Worm (Caenorhabditis elegans) whole organism, L4 larva: ENCODE measurements around the gene Y49F6B.19.

Experiments used
- F44E2.7 ChIP-seq: fragments of 200-800 bp; sonication (Bioruptor generic); IDR thresholded peaks from 2 replicates; pipeline ENCODE4 v2.1.2; 2022; ENCODE audit warnings: missing genetic modification characterization, missing compliant biosample characterization
- F49E8.2 ChIP-seq: sonication (generic microtip); optimal IDR thresholded peaks from 2 replicates; lab custom pipeline; 2016; ENCODE audit warnings: missing compliant biosample characterization, mild to moderate bottlenecking, missing genetic modification characterization, borderline replicate concordance
- R02D3.7 ChIP-seq: fragments of 150-350 bp; sonication (generic microtip); optimal IDR thresholded peaks from 3 replicates; lab custom pipeline; 2014; ENCODE audit warnings: missing biosample characterization, missing genetic modification characterization
- T20F7.1 ChIP-seq: fragments of 200-800 bp; sonication (Bioruptor generic); optimal IDR thresholded peaks from 2 replicates; lab custom pipeline; 2018; ENCODE audit warnings: mild to moderate bottlenecking, missing genetic modification characterization, missing compliant biosample characterization
- T26A8.4 ChIP-seq: fragments of 200-800 bp; sonication (Bioruptor generic); IDR thresholded peaks from 2 replicates; pipeline ENCODE4 v1.3.6; 2022; ENCODE audit warnings: missing genetic modification characterization, missing compliant biosample characterization
- Y105C5A.15 ChIP-seq: fragments of 200-800 bp; sonication (Bioruptor generic); IDR thresholded peaks from 2 replicates; pipeline ENCODE4 v1.3.6; 2022; ENCODE audit warnings: missing genetic modification characterization, missing compliant biosample characterization
- aha-1 ChIP-seq: fragments of 150-350 bp; peaks from one replicate; lab custom pipeline; 2014; ENCODE audit warnings: missing biosample characterization, missing genetic modification characterization
- ama-1 ChIP-seq: fragments of 150-350 bp; optimal IDR thresholded peaks from 2 replicates; lab custom pipeline; 2014; ENCODE audit warnings: inconsistent platforms, mixed read lengths
- ceh-32 ChIP-seq: sonication (generic microtip); optimal IDR thresholded peaks from 2 replicates; lab custom pipeline; 2016; ENCODE audit warnings: mild to moderate bottlenecking, missing genetic modification characterization, missing compliant biosample characterization; ENCODE audit not compliant: poor library complexity
- cey-2 ChIP-seq: sonication (generic microtip); optimal IDR thresholded peaks from 3 replicates; lab custom pipeline; 2017; ENCODE audit warnings: missing genetic modification characterization, mild to moderate bottlenecking, missing compliant biosample characterization, antibody characterized with exemption, borderline replicate concordance; ENCODE audit not compliant: insufficient read depth
- ctbp-1 ChIP-seq: fragments of 200-800 bp; sonication (Bioruptor generic); IDR thresholded peaks from 2 replicates; pipeline ENCODE4 v1.3.6; 2022; ENCODE audit warnings: missing genetic modification reagents, missing genetic modification characterization, missing compliant biosample characterization
- daf-12 ChIP-seq: fragments of 150-350 bp; optimal IDR thresholded peaks from 2 replicates; lab custom pipeline; 2014; ENCODE audit warnings: missing biosample characterization, missing genetic modification reagents, missing genetic modification characterization
- daf-16 ChIP-seq, 3 experiments: sonication (generic microtip); optimal IDR thresholded peaks; 2 replicates each; lab custom pipeline; 2016 to 2017; ENCODE audit warnings: missing genetic modification characterization in 3 of 3, missing genetic modification reagents in 3 of 3, mild to moderate bottlenecking in 2 of 3, missing compliant biosample characterization in 2 of 3, missing biosample characterization in 1 of 3, moderate library complexity in 1 of 3
- daf-8 ChIP-seq: fragments of 200-800 bp; sonication (Bioruptor generic); IDR thresholded peaks from 2 replicates; pipeline ENCODE4 v1.3.6; 2022; ENCODE audit warnings: missing genetic modification characterization, missing compliant biosample characterization
- dmd-9 ChIP-seq: fragments of 200-800 bp; sonication (Bioruptor generic); IDR thresholded peaks from 2 replicates; pipeline ENCODE4 v1.3.6; 2022; ENCODE audit warnings: missing genetic modification reagents, missing genetic modification characterization, missing compliant biosample characterization
- dpl-1 ChIP-seq: fragments of 150-350 bp; optimal IDR thresholded peaks from 2 replicates; lab custom pipeline; 2014; ENCODE audit warnings: missing biosample characterization, missing genetic modification reagents, missing genetic modification characterization
- duxl-1 ChIP-seq: sonication (generic microtip); optimal IDR thresholded peaks from 2 replicates; lab custom pipeline; 2016; ENCODE audit warnings: mild to moderate bottlenecking, missing genetic modification characterization, moderate library complexity, missing compliant biosample characterization; ENCODE audit not compliant: poor library complexity
- egl-43 ChIP-seq: fragments of 200-800 bp; sonication (Bioruptor generic); IDR thresholded peaks from 2 replicates; pipeline ENCODE4 v1.3.6; 2022; ENCODE audit warnings: missing genetic modification reagents, missing genetic modification characterization, missing compliant biosample characterization
- fos-1 ChIP-seq: fragments of 150-350 bp; optimal IDR thresholded peaks from 2 replicates; lab custom pipeline; 2014; ENCODE audit warnings: missing biosample characterization, missing genetic modification characterization
- hif-1 ChIP-seq, 2 experiments: sonication (generic microtip); optimal IDR thresholded peaks; 2 replicates each; lab custom pipeline; 2016 to 2017; ENCODE audit warnings: missing compliant biosample characterization in 2 of 2, missing genetic modification characterization in 2 of 2, missing genetic modification reagents in 2 of 2, missing genotype in 2 of 2, mild to moderate bottlenecking in 1 of 2
- hlh-11 ChIP-seq: fragments of 200-800 bp; sonication (Bioruptor generic); optimal IDR thresholded peaks from 2 replicates; lab custom pipeline; 2018; ENCODE audit warnings: mild to moderate bottlenecking, missing genetic modification characterization, missing compliant biosample characterization
- hmg-1.1 ChIP-seq: fragments of 200-800 bp; sonication (Bioruptor generic); IDR thresholded peaks from 2 replicates; pipeline ENCODE4 v1.3.6; 2022; ENCODE audit warnings: missing genetic modification reagents, missing genetic modification characterization, missing compliant biosample characterization
- lin-13 ChIP-seq: fragments of 150-350 bp; optimal IDR thresholded peaks from 2 replicates; lab custom pipeline; 2014; ENCODE audit warnings: missing biosample characterization, missing genetic modification reagents, missing genetic modification characterization
- lin-29 ChIP-seq: fragments of 200-800 bp; sonication (Bioruptor generic); IDR thresholded peaks from 2 replicates; pipeline ENCODE4 v1.3.6; 2022; ENCODE audit warnings: missing genetic modification reagents, missing genetic modification characterization, missing compliant biosample characterization
- lir-3 ChIP-seq: sonication (generic microtip); optimal IDR thresholded peaks from 2 replicates; lab custom pipeline; 2016; ENCODE audit warnings: mild to moderate bottlenecking, missing genetic modification characterization, missing compliant biosample characterization
- lsy-2 ChIP-seq, 2 experiments: fragments of 150-350 bp in 1 of 2; sonication (generic microtip) in 1 of 2; optimal IDR thresholded peaks; 2 replicates each; lab custom pipeline; 2014 to 2017; ENCODE audit warnings: missing biosample characterization in 2 of 2, missing genetic modification characterization in 2 of 2
- madf-5 ChIP-seq, 2 experiments: fragments of 200-800 bp; sonication (Bioruptor generic); IDR thresholded peaks; 2 replicates each; pipeline ENCODE4 v1.3.6; 2022; ENCODE audit warnings: missing compliant biosample characterization in 2 of 2, missing genetic modification characterization in 2 of 2
- madf-9 ChIP-seq: fragments of 200-800 bp; sonication (Bioruptor generic); conservative IDR thresholded peaks from 2 replicates; pipeline ENCODE4 v1.3.6; 2022; ENCODE audit warnings: missing genetic modification reagents, missing genetic modification characterization, missing compliant biosample characterization
- mdl-1 ChIP-seq, 2 experiments: fragments of 150-350 bp in 1 of 2; sonication (generic microtip) in 1 of 2; optimal IDR thresholded peaks; 2 replicates each; lab custom pipeline; 2014 to 2017; ENCODE audit warnings: missing biosample characterization in 2 of 2, missing genetic modification characterization in 2 of 2
- mdt-29 ChIP-seq: fragments of 200-800 bp; sonication (Bioruptor generic); IDR thresholded peaks from 2 replicates; pipeline ENCODE4 v1.3.6; 2022; ENCODE audit warnings: missing genetic modification reagents, missing genetic modification characterization, missing compliant biosample characterization
- mes-2 ChIP-seq: sonication (generic microtip); optimal IDR thresholded peaks from 2 replicates; lab custom pipeline; 2016; ENCODE audit warnings: missing genotype, mild to moderate bottlenecking, missing genetic modification characterization, missing compliant biosample characterization; ENCODE audit not compliant: poor library complexity, severe bottlenecking
- mxl-2 ChIP-seq: fragments of 200-800 bp; sonication (Bioruptor generic); conservative IDR thresholded peaks from 2 replicates; pipeline ENCODE4 v1.3.6; 2022; ENCODE audit warnings: missing genetic modification reagents, missing genetic modification characterization, missing compliant biosample characterization
- nhr-10 ChIP-seq: fragments of 150-350 bp; optimal IDR thresholded peaks from 2 replicates; lab custom pipeline; 2014; ENCODE audit warnings: missing biosample characterization, missing genetic modification characterization
- nhr-111 ChIP-seq: fragments of 200-800 bp; sonication (Bioruptor generic); optimal IDR thresholded peaks from 2 replicates; lab custom pipeline; 2018; ENCODE audit warnings: mild to moderate bottlenecking, missing genetic modification characterization, missing compliant biosample characterization
- nhr-237 ChIP-seq: sonication (generic microtip); optimal IDR thresholded peaks from 2 replicates; lab custom pipeline; 2017; ENCODE audit warnings: missing biosample characterization, missing genetic modification characterization
- nhr-25 ChIP-seq: sonication (generic microtip); optimal IDR thresholded peaks from 2 replicates; lab custom pipeline; 2017; ENCODE audit warnings: missing genetic modification characterization, mild to moderate bottlenecking, missing compliant biosample characterization, antibody characterized with exemption, moderate library complexity, borderline replicate concordance; ENCODE audit not compliant: insufficient read depth
- nhr-28 ChIP-seq: fragments of 150-350 bp; optimal IDR thresholded peaks from 2 replicates; lab custom pipeline; 2014; ENCODE audit warnings: missing biosample characterization, missing genetic modification characterization
- nhr-41 ChIP-seq: fragments of 200-800 bp; sonication (Bioruptor generic); IDR thresholded peaks from 2 replicates; pipeline ENCODE4 v1.3.6; 2022; ENCODE audit warnings: missing genetic modification reagents, missing genetic modification characterization, missing compliant biosample characterization
- nhr-48 ChIP-seq: sonication (generic microtip); optimal IDR thresholded peaks from 2 replicates; lab custom pipeline; 2016; ENCODE audit warnings: mild to moderate bottlenecking, missing genetic modification characterization, missing compliant biosample characterization
- nhr-6 ChIP-seq: fragments of 150-350 bp; optimal IDR thresholded peaks from 2 replicates; lab custom pipeline; 2014; ENCODE audit warnings: missing biosample characterization, missing genetic modification characterization
- nhr-76 ChIP-seq: fragments of 150-350 bp; optimal IDR thresholded peaks from 2 replicates; lab custom pipeline; 2014; ENCODE audit warnings: missing biosample characterization, missing genetic modification characterization
- nhr-77 ChIP-seq: fragments of 150-350 bp; optimal IDR thresholded peaks from 2 replicates; lab custom pipeline; 2014; ENCODE audit warnings: missing biosample characterization, missing genetic modification characterization
- pha-4 ChIP-seq, 2 experiments: fragments of 150-350 bp in 1 of 2; fragments of 200-800 bp in 1 of 2; sonication (Bioruptor generic) in 1 of 2; IDR thresholded peaks in 1 of 2; optimal IDR thresholded peaks in 1 of 2; 2 replicates each; pipeline versions ENCODE4 v1.3.6 to Lab custom; 2014 to 2022; ENCODE audit warnings: missing genetic modification characterization in 2 of 2, missing genetic modification reagents in 2 of 2, missing biosample characterization in 1 of 2, missing compliant biosample characterization in 1 of 2
- saeg-2 ChIP-seq: fragments of 200-800 bp; sonication (Bioruptor generic); IDR thresholded peaks from 2 replicates; pipeline ENCODE4 v1.3.6; 2022; ENCODE audit warnings: missing genetic modification reagents, missing genetic modification characterization, missing compliant biosample characterization
- snpc-1.2 ChIP-seq: fragments of 200-800 bp; sonication (Bioruptor generic); IDR thresholded peaks from 2 replicates; pipeline ENCODE4 v1.3.6; 2022; ENCODE audit warnings: missing genetic modification reagents, missing genetic modification characterization, missing compliant biosample characterization
- tag-97 ChIP-seq: fragments of 200-800 bp; sonication (Bioruptor generic); IDR thresholded peaks from 2 replicates; pipeline ENCODE4 v1.3.6; 2022; ENCODE audit warnings: missing genetic modification characterization, missing compliant biosample characterization
- unc-39 ChIP-seq: sonication (generic microtip); optimal IDR thresholded peaks from 2 replicates; lab custom pipeline; 2017; ENCODE audit warnings: missing biosample characterization, missing genetic modification characterization
- unc-62 ChIP-seq, 3 experiments: fragments of 150-350 bp in 1 of 3; sonication (generic microtip); optimal IDR thresholded peaks in 2 of 3; peaks in 1 of 3; 1 replicate in 1 of 3; 2 replicates in 2 of 3; lab custom pipeline; 2014 to 2017; ENCODE audit warnings: missing biosample characterization in 3 of 3, missing genetic modification characterization in 3 of 3, missing genetic modification reagents in 3 of 3, missing genotype in 1 of 3
- ztf-7 ChIP-seq: fragments of 150-350 bp; optimal IDR thresholded peaks from 2 replicates; lab custom pipeline; 2014; ENCODE audit warnings: missing biosample characterization, missing genetic modification characterization

Gene Y49F6B.19

ce11 chrII:3553453-3553852, 41.3 kb upstream of the Y49F6B.19 start, which contains the start of gene dnc-3 (continued):
- TF ChIP-seq hif-1 (tag; optimal IDR thresholded peaks at IDR 0.05; lab: Kevin White, UChicago) (no peak), nhr-237 (no peak), T20F7.1 (GFP tag; lab: Kevin White, UChicago) (no peak), R02D3.7 (tag; lab: Kevin White, UChicago) (no peak), tag-97 (GFP tag; lab: Robert Waterston, UW) (no peak), hmg-1.1 (peak; percentile 40; the same call in 1 of the 2 replicates), lsy-2 (tag; optimal IDR thresholded peaks at IDR 0.05; lab: Kevin White, UChicago) (peak in 1 of 2 experiments; percentile 71), nhr-25 (tag; lab: Kevin White, UChicago) (no peak), nhr-48 (no peak), Y105C5A.15 (GFP tag; lab: Robert Waterston, UW) (no peak), F44E2.7 (no peak), nhr-77 (tag; lab: Kevin White, UChicago) (no peak), lin-29 (GFP tag; lab: Robert Waterston, UW) (no peak), ama-1 (lab: Kevin White, UChicago) (no peak), daf-12 (tag; lab: Kevin White, UChicago) (no peak), madf-5 (GFP tag; IDR thresholded peaks at IDR 0.05; lab: Robert Waterston, UW) (no peak), T26A8.4 (GFP tag; lab: Robert Waterston, UW) (0 out of 2 replicates have a peak, but pooled peaks have one; percentile 30), duxl-1 (no peak), dpl-1 (GFP tag; lab: Kevin White, UChicago) (peak; percentile 16), ztf-7 (no peak), lir-3 (tag; lab: Kevin White, UChicago) (no peak), fos-1 (tag; lab: Kevin White, UChicago) (no peak), egl-43 (no peak), mes-2 (tag; lab: Kevin White, UChicago) (no peak), saeg-2 (GFP tag; lab: Robert Waterston, UW) (no peak), lin-13 (GFP tag; lab: Kevin White, UChicago) (no peak), snpc-1.2 (GFP tag; lab: Robert Waterston, UW) (no peak), nhr-76 (tag; lab: Kevin White, UChicago) (no peak), unc-39 (no peak), nhr-6 (no peak), nhr-41 (GFP tag; lab: Robert Waterston, UW) (no peak)

ce11 chrII:3550352-3550751, 38.2 kb upstream of the Y49F6B.19 start, which contains the start of gene W10G11.19:
TSS of gene W10G11.19 (plus strand) at chrII:3550652.
- TF ChIP-seq daf-16 (GFP tag; optimal IDR thresholded peaks at IDR 0.05; lab: Kevin White, UChicago) (no peak), daf-16 (tag; optimal IDR thresholded peaks at IDR 0.05; lab: Kevin White, UChicago) (peak; percentile 28), mdl-1 (tag; optimal IDR thresholded peaks at IDR 0.05; lab: Kevin White, UChicago) (no peak), dmd-9 (GFP tag; lab: Robert Waterston, UW) (no peak), mdt-29 (GFP tag; lab: Robert Waterston, UW) (no peak), dpl-1 (GFP tag; lab: Kevin White, UChicago) (no peak), unc-62 (GFP tag; optimal IDR thresholded peaks at IDR 0.05 in 1 of 2; lab: Kevin White, UChicago) (peak in 1 of 2 experiments; percentile 7), unc-62 (tag; optimal IDR thresholded peaks at IDR 0.05; lab: Kevin White, UChicago) (no peak), lin-13 (GFP tag; lab: Kevin White, UChicago) (no peak), nhr-28 (tag; lab: Kevin White, UChicago) (no peak), nhr-10 (no peak), unc-39 (no peak), hlh-11 (tag; lab: Kevin White, UChicago) (peak; percentile 18), ceh-32 (no peak), mxl-2 (GFP tag; lab: Robert Waterston, UW) (no peak), F49E8.2 (tag; lab: Kevin White, UChicago) (no peak), aha-1 (tag; lab: Kevin White, UChicago) (no peak), daf-8 (GFP tag; lab: Robert Waterston, UW) (no peak), pha-4 (GFP tag; IDR thresholded peaks at IDR 0.05; lab: Robert Waterston, UW) (no peak), pha-4 (tag; optimal IDR thresholded peaks at IDR 0.05; lab: Kevin White, UChicago) (no peak), madf-9 (GFP tag; lab: Robert Waterston, UW) (no peak), daf-12 (tag; lab: Kevin White, UChicago) (no peak), mes-2 (tag; lab: Kevin White, UChicago) (no peak), cey-2 (tag; lab: Kevin White, UChicago) (no peak), hmg-1.1 (no peak), ctbp-1 (GFP tag; lab: Robert Waterston, UW) (no peak), nhr-111 (GFP tag; lab: Kevin White, UChicago) (no peak)
